Worm (Caenorhabditis elegans): ENCODE results near the gene T24H7.8.

DNA sequence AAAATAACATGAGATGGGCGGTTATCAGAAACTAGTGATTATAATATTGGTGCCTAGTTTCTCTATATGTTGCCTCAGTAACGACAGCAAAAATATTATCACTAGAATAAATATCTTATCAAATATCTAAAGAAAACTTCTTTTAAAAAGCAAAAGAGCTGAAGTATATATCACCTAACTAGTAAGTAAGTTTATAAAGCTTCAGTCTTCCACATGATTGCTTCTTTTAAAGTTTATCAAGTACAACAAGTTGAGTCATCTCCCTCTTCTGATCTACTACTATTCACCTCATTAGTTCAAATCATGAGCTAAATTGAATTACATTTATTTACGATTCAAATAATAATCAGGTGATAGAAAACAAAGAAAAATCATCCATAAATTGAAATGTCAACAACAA, 46.2 kb downstream of the T24H7.8 start:
- TF ChIP-seq unc-62 (GFP tag; optimal IDR thresholded peaks at IDR 0.05) = no peak
- TF ChIP-seq ama-1 (optimal IDR thresholded peaks at IDR 0.05) = no peak
- no peak for TF ChIP-seq elt-1 (tag; optimal IDR thresholded peaks at IDR 0.05)
- no peak for TF ChIP-seq ZK546.5 (tag; optimal IDR thresholded peaks at IDR 0.05)
- no peak for TF ChIP-seq lin-39 (tag; optimal IDR thresholded peaks at IDR 0.05)
- TF ChIP-seq aly-2 (tag; optimal IDR thresholded peaks at IDR 0.05) = no peak
- TF ChIP-seq nhr-12 (tag; optimal IDR thresholded peaks at IDR 0.05) = no peak

Measured in whole organism, L2 larva.